Fruit fly (Drosophila melanogaster) whole organism, embryonic: ENCODE measurements around the gene Fum1.

Experiments
- Adf1 ChIP-seq: fragments of 200-800 bp; sonication (Bioruptor generic); IDR thresholded peaks from 2 replicates; pipeline ENCODE4 v1.3.6; 2022; ENCODE audit warnings: missing biosample characterization, missing genetic modification characterization
- B-H1 ChIP-seq: fragments of 200-800 bp; sonication (Bioruptor generic); IDR thresholded peaks from 3 replicates; pipeline ENCODE4 v1.3.6; 2022; ENCODE audit warnings: missing biosample characterization, missing genetic modification characterization
- B-H2 ChIP-seq: fragments of 200-800 bp; sonication (Bioruptor generic); optimal IDR thresholded peaks from 2 replicates; lab custom pipeline; 2018; ENCODE audit warnings: missing biosample characterization, mild to moderate bottlenecking, missing genetic modification characterization
- Bgb ChIP-seq: fragments of 200-800 bp; sonication (Bioruptor generic); IDR thresholded peaks from 2 replicates; pipeline ENCODE4 v1.3.6; 2022; ENCODE audit warnings: missing biosample characterization, missing genetic modification characterization; ENCODE audit not compliant: partially characterized antibody
- CG10321 ChIP-seq: fragments of 200-800 bp; sonication (Bioruptor generic); IDR thresholded peaks from 2 replicates; pipeline ENCODE4 v1.3.6; 2022; ENCODE audit warnings: missing biosample characterization, missing genetic modification characterization
- CG10366 ChIP-seq: fragments of 200-800 bp; sonication (Bioruptor generic); IDR thresholded peaks from 2 replicates; pipeline ENCODE4 v1.3.6; 2022; ENCODE audit warnings: missing biosample characterization, missing genetic modification characterization
- CG11398 ChIP-seq: fragments of 200-800 bp; sonication (Bioruptor generic); optimal IDR thresholded peaks from 2 replicates; lab custom pipeline; 2016; ENCODE audit warnings: missing biosample characterization, missing genetic modification characterization
- CG11456 ChIP-seq: fragments of 200-800 bp; sonication (Bioruptor generic); IDR thresholded peaks from 3 replicates; pipeline ENCODE4 v1.3.6; 2022; ENCODE audit warnings: missing biosample characterization, missing genetic modification characterization
- CG12391 ChIP-seq: fragments of 200-800 bp; sonication (Bioruptor generic); optimal IDR thresholded peaks from 3 replicates; lab custom pipeline; 2018; ENCODE audit warnings: missing biosample characterization, mild to moderate bottlenecking, missing genetic modification characterization, moderate library complexity
- CG13287 ChIP-seq: fragments of 200-800 bp; sonication (Bioruptor generic); IDR thresholded peaks from 2 replicates; pipeline ENCODE4 v1.3.6; 2022; ENCODE audit warnings: missing biosample characterization, missing genetic modification characterization; ENCODE audit not compliant: partially characterized antibody
- CG14860 ChIP-seq: fragments of 200-800 bp; sonication (Bioruptor generic); IDR thresholded peaks from 3 replicates; pipeline ENCODE4 v1.3.6; 2022; ENCODE audit warnings: missing biosample characterization, missing genetic modification characterization; ENCODE audit not compliant: partially characterized antibody
- CG15696 ChIP-seq: fragments of 200-800 bp; sonication (Bioruptor generic); optimal IDR thresholded peaks from 2 replicates; lab custom pipeline; 2019; ENCODE audit warnings: missing biosample characterization, mild to moderate bottlenecking, missing genetic modification characterization, moderate library complexity
- CG17568 ChIP-seq: fragments of 200-800 bp; sonication (Bioruptor generic); optimal IDR thresholded peaks from 2 replicates; lab custom pipeline; 2018; ENCODE audit warnings: missing biosample characterization, mild to moderate bottlenecking, missing genetic modification characterization, moderate library complexity
- CG17912 ChIP-seq: fragments of 200-800 bp; sonication (Bioruptor generic); optimal IDR thresholded peaks from 2 replicates; lab custom pipeline; 2018; ENCODE audit warnings: missing biosample characterization, mild to moderate bottlenecking, missing genetic modification characterization
- CG30403 ChIP-seq: fragments of 200-800 bp; sonication (Bioruptor generic); optimal IDR thresholded peaks from 3 replicates; lab custom pipeline; 2016; ENCODE audit warnings: missing biosample characterization, missing genetic modification characterization
- CG31224 ChIP-seq: fragments of 200-800 bp; sonication (Bioruptor generic); IDR thresholded peaks from 2 replicates; pipeline ENCODE4 v1.3.6; 2022; ENCODE audit warnings: missing biosample characterization, missing genetic modification characterization
- CG32767 ChIP-seq: fragments of 200-800 bp; sonication (Bioruptor generic); IDR thresholded peaks from 2 replicates; pipeline ENCODE4 v1.3.6; 2022; ENCODE audit warnings: missing biosample characterization, missing genetic modification characterization
- CG4328 ChIP-seq: fragments of 200-800 bp; sonication (Bioruptor generic); optimal IDR thresholded peaks from 3 replicates; lab custom pipeline; 2017; ENCODE audit warnings: missing biosample characterization, missing genetic modification reagents, missing genetic modification characterization
- CG6854 ChIP-seq: fragments of 200-800 bp; sonication (Bioruptor generic); optimal IDR thresholded peaks from 3 replicates; lab custom pipeline; 2017; ENCODE audit warnings: missing biosample characterization, mild to moderate bottlenecking, missing genetic modification characterization
- CG7745 ChIP-seq: fragments of 200-800 bp; sonication (Bioruptor generic); optimal IDR thresholded peaks from 2 replicates; lab custom pipeline; 2018; ENCODE audit warnings: missing biosample characterization, mild to moderate bottlenecking, missing genetic modification characterization, moderate library complexity
- CG7987 ChIP-seq: fragments of 200-800 bp; sonication (Bioruptor generic); optimal IDR thresholded peaks from 2 replicates; lab custom pipeline; 2018; ENCODE audit warnings: missing biosample characterization, mild to moderate bottlenecking, missing genetic modification characterization, moderate library complexity
- CG8089 ChIP-seq: fragments of 200-800 bp; sonication (Bioruptor generic); optimal IDR thresholded peaks from 3 replicates; lab custom pipeline; 2016; ENCODE audit warnings: missing biosample characterization, missing genetic modification characterization
- CG8281 ChIP-seq: fragments of 200-800 bp; sonication (Bioruptor generic); optimal IDR thresholded peaks from 2 replicates; lab custom pipeline; 2018; ENCODE audit warnings: missing biosample characterization, mild to moderate bottlenecking, missing genetic modification characterization, moderate library complexity
- CG8388 ChIP-seq: fragments of 200-800 bp; sonication (Bioruptor generic); optimal IDR thresholded peaks from 2 replicates; lab custom pipeline; 2019; ENCODE audit warnings: missing biosample characterization, mild to moderate bottlenecking, missing genetic modification characterization, moderate library complexity
- CG9609 ChIP-seq: fragments of 200-800 bp; sonication (Bioruptor generic); optimal IDR thresholded peaks from 3 replicates; lab custom pipeline; 2016; ENCODE audit warnings: missing biosample characterization, missing genetic modification characterization
- E2f1 ChIP-seq: fragments of 200-800 bp; sonication (Bioruptor generic); IDR thresholded peaks from 2 replicates; pipeline ENCODE4 v1.3.6; 2022; ENCODE audit warnings: missing biosample characterization, missing genetic modification characterization
- H2.0 ChIP-seq: fragments of 200-800 bp; sonication (Bioruptor generic); IDR thresholded peaks from 2 replicates; pipeline ENCODE4 v1.3.6; 2022; ENCODE audit warnings: missing biosample characterization, missing genetic modification characterization
- HLHmδ ChIP-seq: fragments of 200-800 bp; sonication (Bioruptor generic); optimal IDR thresholded peaks from 2 replicates; lab custom pipeline; 2018; ENCODE audit warnings: missing biosample characterization, mild to moderate bottlenecking, missing genetic modification characterization, moderate library complexity
- MBD-R2 ChIP-seq: fragments of 200-800 bp; sonication (Bioruptor generic); IDR thresholded peaks from 2 replicates; pipeline ENCODE4 v1.3.6; 2022; ENCODE audit warnings: missing biosample characterization, missing genetic modification characterization
- Optix ChIP-seq: fragments of 200-800 bp; sonication (Bioruptor generic); IDR thresholded peaks from 3 replicates; pipeline ENCODE4 v1.3.6; 2022; ENCODE audit warnings: missing biosample characterization, missing genetic modification characterization
- Sin3A ChIP-seq: fragments of >200 bp; optimal IDR thresholded peaks from 2 replicates; lab custom pipeline; 2018
- Sry-δ ChIP-seq: fragments of 200-800 bp; sonication (Bioruptor generic); optimal IDR thresholded peaks from 2 replicates; lab custom pipeline; 2016; ENCODE audit warnings: missing biosample characterization, missing genetic modification characterization
- ara ChIP-seq: fragments of 200-800 bp; sonication (Bioruptor generic); IDR thresholded peaks from 2 replicates; pipeline ENCODE4 v1.3.6; 2022; ENCODE audit warnings: missing biosample characterization, missing genetic modification characterization
- cas ChIP-seq: fragments of 200-800 bp; sonication (Bioruptor generic); IDR thresholded peaks from 2 replicates; pipeline ENCODE4 v1.3.6; 2022; ENCODE audit warnings: missing biosample characterization, missing genetic modification characterization
- ci ChIP-seq: fragments of 200-800 bp; sonication (Bioruptor generic); IDR thresholded peaks from 3 replicates; pipeline ENCODE4 v1.3.6; 2022; ENCODE audit warnings: missing biosample characterization, missing genetic modification characterization
- croc ChIP-seq: fragments of 200-800 bp; sonication (Bioruptor generic); conservative IDR thresholded peaks from 3 replicates; pipeline ENCODE4 v1.3.6; 2022; ENCODE audit warnings: missing biosample characterization, missing genetic modification characterization
- grau ChIP-seq: fragments of 200-800 bp; optimal IDR thresholded peaks from 3 replicates; lab custom pipeline; 2019; ENCODE audit warnings: missing biosample characterization, mild to moderate bottlenecking, missing genetic modification characterization, moderate library complexity
- gt ChIP-seq: fragments of 200-800 bp; sonication (Bioruptor generic); IDR thresholded peaks from 2 replicates; pipeline ENCODE4 v1.3.6; 2022; ENCODE audit warnings: missing biosample characterization, missing genetic modification characterization
- nerfin-2 ChIP-seq: fragments of 200-800 bp; sonication (Bioruptor generic); IDR thresholded peaks from 2 replicates; pipeline ENCODE4 v1.3.6; 2022; ENCODE audit warnings: missing biosample characterization, missing genetic modification characterization; ENCODE audit not compliant: partially characterized antibody
- odd ChIP-seq: fragments of 200-800 bp; sonication (Bioruptor generic); optimal IDR thresholded peaks from 2 replicates; lab custom pipeline; 2017; ENCODE audit warnings: missing biosample characterization, mild to moderate bottlenecking, missing genetic modification characterization
- org-1 ChIP-seq: fragments of 200-800 bp; sonication (Bioruptor generic); optimal IDR thresholded peaks from 2 replicates; lab custom pipeline; 2017; ENCODE audit warnings: missing biosample characterization, missing genetic modification characterization
- p53 ChIP-seq: fragments of 200-800 bp; sonication (Bioruptor generic); optimal IDR thresholded peaks from 2 replicates; lab custom pipeline; 2016; ENCODE audit warnings: missing biosample characterization, missing genetic modification characterization
- pros ChIP-seq: fragments of 200-800 bp; sonication (Bioruptor generic); optimal IDR thresholded peaks from 3 replicates; lab custom pipeline; 2019; ENCODE audit warnings: missing biosample characterization, mild to moderate bottlenecking, missing genetic modification characterization, moderate library complexity
- sens-2 ChIP-seq: fragments of 200-800 bp; sonication (Bioruptor generic); IDR thresholded peaks from 2 replicates; pipeline ENCODE4 v1.3.6; 2022; ENCODE audit warnings: missing biosample characterization, missing genetic modification characterization
- seq ChIP-seq: fragments of 200-800 bp; sonication (Bioruptor generic); IDR thresholded peaks from 2 replicates; pipeline ENCODE4 v1.3.6; 2022; ENCODE audit warnings: missing biosample characterization, missing genetic modification characterization
- ssp ChIP-seq: fragments of 200-800 bp; sonication (Bioruptor generic); IDR thresholded peaks from 2 replicates; pipeline ENCODE4 v1.3.6; 2022; ENCODE audit warnings: missing biosample characterization, missing genetic modification characterization
- vfl ChIP-seq: fragments of 200-800 bp; sonication (Bioruptor generic); optimal IDR thresholded peaks from 2 replicates; lab custom pipeline; 2016; ENCODE audit warnings: missing biosample characterization, missing genetic modification characterization
- vnd ChIP-seq: fragments of 200-800 bp; sonication (Bioruptor generic); IDR thresholded peaks from 3 replicates; pipeline ENCODE4 v1.3.6; 2022; ENCODE audit warnings: missing biosample characterization, missing genetic modification characterization; ENCODE audit not compliant: partially characterized antibody
- wor ChIP-seq: fragments of 200-800 bp; sonication (Bioruptor generic); IDR thresholded peaks from 2 replicates; pipeline ENCODE4 v1.3.6; 2022; ENCODE audit warnings: missing biosample characterization, missing genetic modification characterization
- z ChIP-seq: fragments of 200-800 bp; sonication (Bioruptor generic); IDR thresholded peaks from 3 replicates; pipeline ENCODE4 v1.3.6; 2022; ENCODE audit warnings: missing biosample characterization, missing genetic modification characterization
- zen2 ChIP-seq: fragments of 200-800 bp; sonication (Bioruptor generic); IDR thresholded peaks from 3 replicates; pipeline ENCODE4 v1.3.6; 2022; ENCODE audit warnings: missing biosample characterization, missing genetic modification characterization; ENCODE audit not compliant: partially characterized antibody

Fum1 gene

dm6 chrX:6642593-6643257, 35.5 kb upstream of the Fum1 start (continued):
- no peak for TF ChIP-seq MBD-R2 (GFP tag; lab: Robert Waterston, UW)
- TF ChIP-seq Optix: no peak
- TF ChIP-seq seq (GFP tag; lab: Robert Waterston, UW): no peak
- TF ChIP-seq CG13287: no peak
- TF ChIP-seq Sin3A: no peak
- TF ChIP-seq croc (GFP tag; lab: Robert Waterston, UW): peak; percentile 28; the same call in 1 of the 3 replicates
- TF ChIP-seq CG8281: no peak
- TF ChIP-seq CG9609: no peak
- no peak for TF ChIP-seq CG17912 (GFP tag; lab: Kevin White, UChicago)
- TF ChIP-seq CG31224 (GFP tag; lab: Robert Waterston, UW): no peak
- no peak for TF ChIP-seq E2f1
- no peak for TF ChIP-seq wor (GFP tag; lab: Robert Waterston, UW)
- TF ChIP-seq gt: no peak
- TF ChIP-seq CG15696 (tag; lab: Kevin White, UChicago): peak; percentile 4
- TF ChIP-seq CG7987 (GFP tag; lab: Kevin White, UChicago): no peak
- TF ChIP-seq HLHmδ (GFP tag; lab: Kevin White, UChicago): no peak
- TF ChIP-seq cas (GFP tag; lab: Robert Waterston, UW): no peak
- no peak for TF ChIP-seq CG17568 (GFP tag; lab: Kevin White, UChicago)
- TF ChIP-seq odd: no peak
- no peak for TF ChIP-seq vfl
- peak; percentile 71; the same call in 2 of the 3 replicates for TF ChIP-seq ci (GFP tag; lab: Robert Waterston, UW)
- no peak for TF ChIP-seq CG10321 (GFP tag; lab: Robert Waterston, UW)
- TF ChIP-seq CG4328 (GFP tag; lab: Kevin White, UChicago): no peak
- TF ChIP-seq vnd: no peak
- peak; percentile 36 for TF ChIP-seq grau (tag; lab: Kevin White, UChicago)
- TF ChIP-seq B-H1 (GFP tag; lab: Robert Waterston, UW): peak; percentile 20; the same call in 1 of the 3 replicates
- TF ChIP-seq CG11456 (GFP tag; lab: Robert Waterston, UW): no peak
- TF ChIP-seq CG12391: peak; percentile 30
- TF ChIP-seq p53: no peak
- no peak for TF ChIP-seq CG6854 (GFP tag; lab: Kevin White, UChicago)
- peak; percentile 56; the same call in 1 of the 2 replicates for TF ChIP-seq ara (GFP tag; lab: Robert Waterston, UW)
- no peak for TF ChIP-seq org-1
- TF ChIP-seq CG8089: no peak
- TF ChIP-seq ssp (GFP tag; lab: Robert Waterston, UW): no peak
- peak; percentile 40 for TF ChIP-seq CG8388
- TF ChIP-seq H2.0 (GFP tag; lab: Robert Waterston, UW): no peak
- TF ChIP-seq zen2 (GFP tag; lab: Robert Waterston, UW): no peak
- no peak for TF ChIP-seq pros (GFP tag; lab: Kevin White, UChicago)
- TF ChIP-seq CG30403 (GFP tag; lab: Kevin White, UChicago): peak; percentile 7
- no peak for TF ChIP-seq B-H2
- TF ChIP-seq nerfin-2 (GFP tag; lab: Robert Waterston, UW): no peak
- TF ChIP-seq Adf1 (GFP tag; lab: Robert Waterston, UW): no peak
- no peak for TF ChIP-seq z (GFP tag; lab: Robert Waterston, UW)
- TF ChIP-seq CG10366 (GFP tag; lab: Robert Waterston, UW): no peak; the same call in 1 of the 2 replicates
- no peak for TF ChIP-seq CG32767
- no peak for TF ChIP-seq CG11398 (GFP tag; lab: Kevin White, UChicago)
- no peak for TF ChIP-seq sens-2
- no peak for TF ChIP-seq CG7745 (tag; lab: Kevin White, UChicago)
- TF ChIP-seq Bgb (GFP tag; lab: Robert Waterston, UW): no peak
- no peak for TF ChIP-seq CG14860 (GFP tag; lab: Robert Waterston, UW)
- TF ChIP-seq Sry-δ (GFP tag; lab: Kevin White, UChicago): no peak
